Fruit fly (Drosophila melanogaster): ENCODE measurements around the gene CG43373.

The CG43373 gene

dm6 chr3L:16590860-16591259, 47.7 kb upstream of the CG43373 start, which contains the start of gene tra (continued):
- TF ChIP-seq CG8281 (tag; optimal IDR thresholded peaks at IDR 0.05) (no peak), CG9817 (tag; optimal IDR thresholded peaks at IDR 0.05) (no peak), CG16863 (GFP tag; optimal IDR thresholded peaks at IDR 0.05) (no peak), trh (GFP tag; optimal IDR thresholded peaks at IDR 0.05) (no peak), CG2889 (GFP tag; IDR thresholded peaks at IDR 0.05) (no peak), crp (GFP tag; optimal IDR thresholded peaks at IDR 0.05) (no peak), CG14860 (GFP tag; IDR thresholded peaks at IDR 0.05; ENCODE audit: partially characterized antibody) (0 out of 3 replicates have a peak, but pooled peaks have one; percentile 13), pzg (GFP tag; optimal IDR thresholded peaks at IDR 0.05) (peak; percentile 58), Dbx (GFP tag; IDR thresholded peaks at IDR 0.05) (no peak), HLHmδ (GFP tag; optimal IDR thresholded peaks at IDR 0.05) (peak; percentile 1), CG6654 (GFP tag; optimal IDR thresholded peaks at IDR 0.05) (no peak), CG30020 (tag; optimal IDR thresholded peaks at IDR 0.05) (peak; percentile 7), CG11093 (GFP tag; IDR thresholded peaks at IDR 0.05) (no peak), CG6254 (GFP tag; optimal IDR thresholded peaks at IDR 0.05) (no peak), MBD-R2 (GFP tag; IDR thresholded peaks at IDR 0.05) (peak; percentile 59), CG6272 (GFP tag; IDR thresholded peaks at IDR 0.05) (no peak), tin (GFP tag; optimal IDR thresholded peaks at IDR 0.05) (no peak), dimm (GFP tag; IDR thresholded peaks at IDR 0.05) (no peak), CG7786 (GFP tag; optimal IDR thresholded peaks at IDR 0.05) (no peak), Dp (GFP tag; optimal IDR thresholded peaks at IDR 0.05) (peak; percentile 72), CG8388 (GFP tag; optimal IDR thresholded peaks at IDR 0.05) (no peak), NFAT (GFP tag; IDR thresholded peaks at IDR 0.05) (no peak), Hr78 (GFP tag; optimal IDR thresholded peaks at IDR 0.05) (no peak), pita (GFP tag; optimal IDR thresholded peaks at IDR 0.05) (no peak), zf30C (GFP tag; optimal IDR thresholded peaks at IDR 0.05) (no peak), Nf-YA (GFP tag; IDR thresholded peaks at IDR 0.05) (no peak), sob (GFP tag; IDR thresholded peaks at IDR 0.05) (no peak), CG1603 (tag; optimal IDR thresholded peaks at IDR 0.05) (peak; percentile 71), Nf-YC (tag; optimal IDR thresholded peaks at IDR 0.05) (no peak), ato (GFP tag; IDR thresholded peaks at IDR 0.05; ENCODE audit: partially characterized antibody) (peak; percentile 15; the same call in 1 of the 2 replicates), Vsx1 (GFP tag; optimal IDR thresholded peaks at IDR 0.05) (no peak), nom (GFP tag; optimal IDR thresholded peaks at IDR 0.05) (peak; percentile 36), lab (GFP tag; optimal IDR thresholded peaks at IDR 0.05) (no peak), kay (GFP tag; optimal IDR thresholded peaks at IDR 0.05) (no peak), dm (GFP tag; optimal IDR thresholded peaks at IDR 0.05) (peak; percentile 17), Ets97D (GFP tag; optimal IDR thresholded peaks at IDR 0.05) (peak; percentile 33), CG3065 (GFP tag; optimal IDR thresholded peaks at IDR 0.05) (no peak), Lhr (GFP tag; optimal IDR thresholded peaks at IDR 0.05) (no peak), CG8359 (GFP tag; optimal IDR thresholded peaks at IDR 0.05; ENCODE audit: borderline replicate concordance) (no peak), GATAe (GFP tag; conservative IDR thresholded peaks at IDR 0.05) (no peak), lola (GFP tag; optimal IDR thresholded peaks at IDR 0.05) (no peak), CG14710 (tag; optimal IDR thresholded peaks at IDR 0.05) (peak; percentile 66), CG5180 (GFP tag; optimal IDR thresholded peaks at IDR 0.05) (no peak), CG31441 (GFP tag; IDR thresholded peaks at IDR 0.05) (no peak), CG18764 (GFP tag; optimal IDR thresholded peaks at IDR 0.05) (no peak), esg (GFP tag; conservative IDR thresholded peaks at IDR 0.05) (no peak), bsh (GFP tag; optimal IDR thresholded peaks at IDR 0.05) (no peak), CG16813 (GFP tag; IDR thresholded peaks at IDR 0.05; ENCODE audit: partially characterized antibody) (peak; percentile 61), slou (GFP tag; optimal IDR thresholded peaks at IDR 0.05) (no peak), Camta (GFP tag; optimal IDR thresholded peaks at IDR 0.05) (no peak)
